Worm (Caenorhabditis elegans) whole organism, L4 larva: ENCODE measurements around the gene R155.5.

ENCODE experiments used
- ama-1 ChIP-seq: fragments of 150-350 bp; optimal IDR thresholded peaks from 2 replicates; lab custom pipeline; 2014; ENCODE audit warnings: inconsistent platforms, mixed read lengths
- daf-12 ChIP-seq: fragments of 150-350 bp; optimal IDR thresholded peaks from 2 replicates; lab custom pipeline; 2014; ENCODE audit warnings: missing biosample characterization, missing genetic modification reagents, missing genetic modification characterization
- daf-8 ChIP-seq: fragments of 200-800 bp; sonication (Bioruptor generic); IDR thresholded peaks from 2 replicates; pipeline ENCODE4 v1.3.6; 2022; ENCODE audit warnings: missing genetic modification characterization, missing compliant biosample characterization

ce11 chrIII:2012561-2012960, 42.2 kb upstream of the R155.5 start:
- TF ChIP-seq daf-12 (tag; lab: Kevin White, UChicago): no peak
- TF ChIP-seq daf-8: no peak
- no peak for TF ChIP-seq ama-1 (lab: Kevin White, UChicago)
